Fruit fly (Drosophila melanogaster) whole organism, prepupa: ENCODE results near the gene EMC10.

ENCODE experiments used
- Blimp-1 ChIP-seq: fragments of 200-800 bp; sonication (Bioruptor generic); optimal IDR thresholded peaks from 3 replicates; lab custom pipeline; 2017; ENCODE audit warnings: missing biosample characterization, missing genetic modification characterization, mild to moderate bottlenecking, moderate library complexity, missing genetic modification reagents
- CG10669 ChIP-seq: fragments of 200-800 bp; sonication (Bioruptor generic); optimal IDR thresholded peaks from 3 replicates; lab custom pipeline; 2018; ENCODE audit warnings: missing biosample characterization, mild to moderate bottlenecking, missing genetic modification characterization, moderate library complexity
- CG11902 ChIP-seq: fragments of 200-800 bp; sonication (Bioruptor generic); optimal IDR thresholded peaks from 3 replicates; lab custom pipeline; 2016; ENCODE audit warnings: missing biosample characterization, missing genetic modification characterization
- CG16779 ChIP-seq: fragments of 200-800 bp; sonication (Bioruptor generic); optimal IDR thresholded peaks from 3 replicates; lab custom pipeline; 2017; ENCODE audit warnings: missing biosample characterization, mild to moderate bottlenecking, missing genetic modification characterization
- CG4318 ChIP-seq: fragments of 200-800 bp; sonication (Bioruptor generic); optimal IDR thresholded peaks from 3 replicates; lab custom pipeline; 2017; ENCODE audit warnings: missing biosample characterization, mild to moderate bottlenecking, missing genetic modification characterization
- CG6792 ChIP-seq: fragments of 200-800 bp; sonication (Bioruptor generic); optimal IDR thresholded peaks from 3 replicates; lab custom pipeline; 2016; ENCODE audit warnings: missing biosample characterization, missing genetic modification characterization
- Eip78C ChIP-seq: fragments of 200-800 bp; sonication (Bioruptor generic); peaks from one replicate; lab custom pipeline; 2016; ENCODE audit warnings: missing biosample characterization, missing genetic modification characterization
- Ets96B ChIP-seq: fragments of 200-800 bp; optimal IDR thresholded peaks from 2 replicates; lab custom pipeline; 2019; ENCODE audit warnings: missing biosample characterization, mild to moderate bottlenecking, missing genetic modification characterization, moderate library complexity
- Hr38 ChIP-seq: sonication (Bioruptor generic); optimal IDR thresholded peaks from 2 replicates; lab custom pipeline; 2016; ENCODE audit warnings: missing biosample characterization, missing genetic modification characterization
- ss ChIP-seq, 2 experiments: fragments of 200-800 bp; sonication (Bioruptor generic); optimal IDR thresholded peaks; 2 replicates in 1 of 2; 3 replicates in 1 of 2; lab custom pipeline; 2017 to 2018; ENCODE audit warnings: mild to moderate bottlenecking in 2 of 2, missing biosample characterization in 2 of 2, missing genetic modification characterization in 2 of 2, moderate library complexity in 1 of 2

DNA sequence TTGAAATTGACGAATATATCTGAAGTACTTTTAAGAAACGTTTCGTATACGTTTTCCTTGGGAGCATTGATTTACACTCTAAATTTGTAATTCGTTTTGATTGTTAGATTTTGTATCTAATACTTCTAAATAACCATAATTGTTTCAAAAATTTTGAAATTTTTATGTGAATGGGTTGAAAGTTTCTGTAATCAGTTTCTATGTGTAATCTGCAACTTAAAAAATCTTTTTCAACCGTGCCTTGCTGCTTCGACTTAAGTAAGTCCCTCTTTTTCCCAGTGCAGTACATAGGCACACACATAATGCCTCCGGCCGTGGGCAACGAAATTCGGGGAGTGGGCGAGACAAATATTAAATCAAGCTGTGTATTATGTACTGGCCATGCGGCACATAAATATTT, 11.5 kb downstream of the EMC10 start:
- TF ChIP-seq ss (GFP tag; optimal IDR thresholded peaks at IDR 0.05; lab: Kevin White, UChicago): no peak
- TF ChIP-seq Blimp-1 (GFP tag; lab: Kevin White, UChicago): no peak
- peak; percentile 28 for TF ChIP-seq Eip78C (GFP tag; lab: Kevin White, UChicago)
- TF ChIP-seq CG11902 (GFP tag; lab: Kevin White, UChicago): no peak
- TF ChIP-seq CG4318 (GFP tag; lab: Kevin White, UChicago): no peak
- TF ChIP-seq Ets96B: no peak
- no peak for TF ChIP-seq CG10669 (GFP tag; lab: Kevin White, UChicago)
- no peak for TF ChIP-seq CG6792
- TF ChIP-seq CG16779: no peak
- TF ChIP-seq Hr38 (GFP tag; lab: Kevin White, UChicago): no peak
